Fruit fly (Drosophila melanogaster) whole organism, embryonic: ENCODE data around the gene CG13609.

Experiments
- Ada2b ChIP-seq: fragments of 200-800 bp; sonication (Bioruptor generic); IDR thresholded peaks from 2 replicates; pipeline ENCODE4 v1.3.6; 2022; ENCODE audit warnings: missing biosample characterization, missing genetic modification characterization
- CG11093 ChIP-seq: fragments of 200-800 bp; sonication (Bioruptor generic); IDR thresholded peaks from 3 replicates; pipeline ENCODE4 v1.3.6; 2022; ENCODE audit warnings: missing biosample characterization, missing genetic modification characterization
- CG12744 ChIP-seq: fragments of 200-800 bp; sonication (Bioruptor generic); optimal IDR thresholded peaks from 2 replicates; lab custom pipeline; 2016; ENCODE audit warnings: missing biosample characterization, missing genetic modification characterization
- CG13287 ChIP-seq: fragments of 200-800 bp; sonication (Bioruptor generic); IDR thresholded peaks from 2 replicates; pipeline ENCODE4 v1.3.6; 2022; ENCODE audit warnings: missing biosample characterization, missing genetic modification characterization; ENCODE audit not compliant: partially characterized antibody
- CG13296 ChIP-seq: fragments of 200-800 bp; sonication (Bioruptor generic); optimal IDR thresholded peaks from 3 replicates; lab custom pipeline; 2018; ENCODE audit warnings: missing biosample characterization, mild to moderate bottlenecking, missing genetic modification characterization
- CG13424 ChIP-seq: fragments of 200-800 bp; sonication (Bioruptor generic); optimal IDR thresholded peaks from 2 replicates; lab custom pipeline; 2019; ENCODE audit warnings: missing biosample characterization, mild to moderate bottlenecking, missing genetic modification characterization, moderate library complexity
- CG14860 ChIP-seq: fragments of 200-800 bp; sonication (Bioruptor generic); IDR thresholded peaks from 3 replicates; pipeline ENCODE4 v1.3.6; 2022; ENCODE audit warnings: missing biosample characterization, missing genetic modification characterization; ENCODE audit not compliant: partially characterized antibody
- CG17385 ChIP-seq: fragments of 200-800 bp; sonication (Bioruptor generic); optimal IDR thresholded peaks from 3 replicates; lab custom pipeline; 2018; ENCODE audit warnings: missing biosample characterization, mild to moderate bottlenecking, missing genetic modification characterization
- CG17912 ChIP-seq: fragments of 200-800 bp; sonication (Bioruptor generic); optimal IDR thresholded peaks from 2 replicates; lab custom pipeline; 2018; ENCODE audit warnings: missing biosample characterization, mild to moderate bottlenecking, missing genetic modification characterization
- CG18476 ChIP-seq: fragments of 200-800 bp; sonication (Bioruptor generic); optimal IDR thresholded peaks from 2 replicates; lab custom pipeline; 2016; ENCODE audit warnings: missing biosample characterization, mild to moderate bottlenecking, missing genetic modification characterization
- CG2202 ChIP-seq: fragments of 200-800 bp; sonication (Bioruptor generic); optimal IDR thresholded peaks from 2 replicates; lab custom pipeline; 2018; ENCODE audit warnings: missing biosample characterization, mild to moderate bottlenecking, missing genetic modification characterization
- CG2875 ChIP-seq: fragments of 200-800 bp; sonication (Bioruptor generic); optimal IDR thresholded peaks from 2 replicates; lab custom pipeline; 2017; ENCODE audit warnings: missing biosample characterization, mild to moderate bottlenecking, missing genetic modification characterization, missing genetic modification reagents
- CG30403 ChIP-seq: fragments of 200-800 bp; sonication (Bioruptor generic); optimal IDR thresholded peaks from 3 replicates; lab custom pipeline; 2016; ENCODE audit warnings: missing biosample characterization, missing genetic modification characterization
- CG31441 ChIP-seq: fragments of 200-800 bp; sonication (Bioruptor generic); IDR thresholded peaks from 2 replicates; pipeline ENCODE4 v1.3.6; 2022; ENCODE audit warnings: missing biosample characterization, missing genetic modification characterization
- CG3163 ChIP-seq: fragments of 200-800 bp; sonication (Bioruptor generic); optimal IDR thresholded peaks from 3 replicates; lab custom pipeline; 2016; ENCODE audit warnings: missing biosample characterization, missing genetic modification characterization
- CG4707 ChIP-seq: fragments of 200-800 bp; sonication (Bioruptor generic); optimal IDR thresholded peaks from 2 replicates; lab custom pipeline; 2018; ENCODE audit warnings: missing biosample characterization, mild to moderate bottlenecking, missing genetic modification characterization, moderate library complexity
- CG4730 ChIP-seq: fragments of 200-800 bp; sonication (Bioruptor generic); IDR thresholded peaks from 2 replicates; pipeline ENCODE4 v1.3.6; 2022; ENCODE audit warnings: missing biosample characterization, missing genetic modification characterization
- CG6791 ChIP-seq: fragments of 200-800 bp; sonication (Bioruptor generic); IDR thresholded peaks from 3 replicates; pipeline ENCODE4 v1.3.6; 2022; ENCODE audit warnings: missing biosample characterization, missing genetic modification characterization; ENCODE audit not compliant: partially characterized antibody
- CG8944 ChIP-seq: fragments of 200-800 bp; sonication (Bioruptor generic); optimal IDR thresholded peaks from 3 replicates; lab custom pipeline; 2016; ENCODE audit warnings: missing biosample characterization, missing genetic modification characterization
- CTCF ChIP-seq: fragments of 200-800 bp; sonication (Bioruptor generic); optimal IDR thresholded peaks from 2 replicates; lab custom pipeline; 2017; ENCODE audit warnings: missing biosample characterization, mild to moderate bottlenecking, missing genetic modification characterization, moderate library complexity
- D19A ChIP-seq: fragments of 200-800 bp; optimal IDR thresholded peaks from 3 replicates; lab custom pipeline; 2019; ENCODE audit warnings: missing biosample characterization, mild to moderate bottlenecking, missing genetic modification characterization, moderate library complexity
- Dad ChIP-seq: fragments of 200-800 bp; sonication (Bioruptor generic); optimal IDR thresholded peaks from 3 replicates; lab custom pipeline; 2016; ENCODE audit warnings: missing biosample characterization, missing genetic modification characterization
- Dek ChIP-seq: fragments of 200-800 bp; sonication (Bioruptor generic); optimal IDR thresholded peaks from 3 replicates; lab custom pipeline; 2019; ENCODE audit warnings: missing biosample characterization, mild to moderate bottlenecking, missing genetic modification characterization, moderate library complexity
- Dip3 ChIP-seq: fragments of 200-800 bp; sonication (Bioruptor generic); optimal IDR thresholded peaks from 3 replicates; lab custom pipeline; 2016; ENCODE audit warnings: missing biosample characterization, missing genetic modification characterization
- Ets65A ChIP-seq: fragments of 200-800 bp; sonication (Bioruptor generic); peaks from one replicate; lab custom pipeline; 2016; ENCODE audit warnings: missing biosample characterization, missing genetic modification characterization
- GATAe ChIP-seq: fragments of 200-800 bp; sonication (Bioruptor generic); conservative IDR thresholded peaks from 2 replicates; pipeline ENCODE4 v1.3.6; 2022; ENCODE audit warnings: missing biosample characterization, missing genetic modification characterization
- Gsc ChIP-seq: fragments of 200-800 bp; sonication (Bioruptor generic); IDR thresholded peaks from 2 replicates; pipeline ENCODE4 v1.3.6; 2022; ENCODE audit warnings: missing biosample characterization, missing genetic modification characterization
- H15 ChIP-seq: fragments of 200-800 bp; sonication (Bioruptor generic); IDR thresholded peaks from 3 replicates; pipeline ENCODE4 v1.3.6; 2022; ENCODE audit warnings: missing biosample characterization, missing genetic modification characterization
- Hr39 ChIP-seq: fragments of >200 bp; optimal IDR thresholded peaks from 2 replicates; lab custom pipeline; 2017
- Side ChIP-seq: fragments of 200-800 bp; sonication (Bioruptor generic); optimal IDR thresholded peaks from 2 replicates; lab custom pipeline; 2016; ENCODE audit warnings: missing biosample characterization, missing genetic modification characterization
- Sry-β ChIP-seq: fragments of 200-800 bp; sonication (Bioruptor generic); optimal IDR thresholded peaks from 2 replicates; lab custom pipeline; 2018; ENCODE audit warnings: missing biosample characterization, mild to moderate bottlenecking, missing genetic modification characterization, moderate library complexity
- Usf ChIP-seq: fragments of 200-800 bp; sonication (Bioruptor generic); optimal IDR thresholded peaks from 2 replicates; lab custom pipeline; 2017; ENCODE audit warnings: missing genotype, missing biosample characterization, missing genetic modification characterization
- bigmax ChIP-seq: fragments of 200-800 bp; sonication (Bioruptor generic); optimal IDR thresholded peaks from 2 replicates; lab custom pipeline; 2018; ENCODE audit warnings: missing biosample characterization, mild to moderate bottlenecking, missing genetic modification characterization
- btn ChIP-seq: fragments of 200-800 bp; sonication (Bioruptor generic); optimal IDR thresholded peaks from 2 replicates; lab custom pipeline; 2016; ENCODE audit warnings: missing biosample characterization, missing genetic modification characterization
- cato ChIP-seq: fragments of 200-800 bp; sonication (Bioruptor generic); optimal IDR thresholded peaks from 2 replicates; lab custom pipeline; 2016; ENCODE audit warnings: missing biosample characterization, missing genetic modification characterization, borderline replicate concordance
- cg ChIP-seq: fragments of 200-800 bp; sonication (Bioruptor generic); optimal IDR thresholded peaks from 3 replicates; lab custom pipeline; 2019; ENCODE audit warnings: missing biosample characterization, mild to moderate bottlenecking, missing genetic modification characterization, moderate library complexity
- chn ChIP-seq: fragments of 200-800 bp; sonication (Bioruptor generic); optimal IDR thresholded peaks from 2 replicates; lab custom pipeline; 2016; ENCODE audit warnings: missing biosample characterization, missing genetic modification characterization
- dan ChIP-seq: fragments of 200-800 bp; sonication (Bioruptor generic); IDR thresholded peaks from 2 replicates; pipeline ENCODE4 v1.3.6; 2022; ENCODE audit warnings: missing biosample characterization, missing genetic modification characterization
- disco-r ChIP-seq: fragments of 200-800 bp; sonication (Bioruptor generic); optimal IDR thresholded peaks from 2 replicates; lab custom pipeline; 2016; ENCODE audit warnings: missing biosample characterization, missing genetic modification characterization
- dpn ChIP-seq, 2 experiments: fragments of 200-800 bp; sonication (Bioruptor generic); optimal IDR thresholded peaks; 3 replicates each; lab custom pipeline; 2016; ENCODE audit warnings: missing biosample characterization in 2 of 2, missing genetic modification characterization in 2 of 2
- fru ChIP-seq: fragments of >200 bp; optimal IDR thresholded peaks from 2 replicates; lab custom pipeline; 2017
- hth ChIP-seq: fragments of >200 bp; optimal IDR thresholded peaks from 2 replicates; lab custom pipeline; 2017; ENCODE audit warnings: inconsistent platforms
- klu ChIP-seq: fragments of 200-800 bp; sonication (Bioruptor generic); IDR thresholded peaks from 2 replicates; pipeline ENCODE4 v1.3.6; 2022; ENCODE audit warnings: missing biosample characterization, missing genetic modification characterization
- maf-S ChIP-seq: fragments of 200-800 bp; sonication (Bioruptor generic); optimal IDR thresholded peaks from 2 replicates; lab custom pipeline; 2016; ENCODE audit warnings: missing biosample characterization, missing genetic modification characterization
- pros ChIP-seq: fragments of 200-800 bp; sonication (Bioruptor generic); optimal IDR thresholded peaks from 3 replicates; lab custom pipeline; 2019; ENCODE audit warnings: missing biosample characterization, mild to moderate bottlenecking, missing genetic modification characterization, moderate library complexity
- ranshi ChIP-seq: fragments of 200-800 bp; sonication (Bioruptor generic); IDR thresholded peaks from 2 replicates; pipeline ENCODE4 v1.3.6; 2022; ENCODE audit warnings: missing biosample characterization, missing genetic modification characterization
- sqz ChIP-seq: fragments of 200-800 bp; sonication (Bioruptor generic); optimal IDR thresholded peaks from 3 replicates; lab custom pipeline; 2018; ENCODE audit warnings: missing biosample characterization, mild to moderate bottlenecking, missing genetic modification characterization
- unc-4 ChIP-seq: fragments of 200-800 bp; sonication (Bioruptor generic); IDR thresholded peaks from 2 replicates; pipeline ENCODE4 v1.3.6; 2022; ENCODE audit warnings: missing biosample characterization, missing genetic modification characterization; ENCODE audit not compliant: partially characterized antibody
- vfl ChIP-seq: fragments of 200-800 bp; sonication (Bioruptor generic); optimal IDR thresholded peaks from 2 replicates; lab custom pipeline; 2016; ENCODE audit warnings: missing biosample characterization, missing genetic modification characterization
- zen2 ChIP-seq: fragments of 200-800 bp; sonication (Bioruptor generic); IDR thresholded peaks from 3 replicates; pipeline ENCODE4 v1.3.6; 2022; ENCODE audit warnings: missing biosample characterization, missing genetic modification characterization; ENCODE audit not compliant: partially characterized antibody
- zfh2 ChIP-seq: fragments of 200-800 bp; sonication (Bioruptor generic); optimal IDR thresholded peaks from 2 replicates; lab custom pipeline; 2016; ENCODE audit warnings: missing biosample characterization, missing genetic modification characterization

The CG13609 gene

dm6 chr3R:24276104-24277008 is 49.5 kb downstream of the CG13609 start, which contains the start of gene Orct (continued):
- TF ChIP-seq Dad (GFP tag; lab: Kevin White, UChicago) = peak; percentile 59
- peak; percentile 79 for TF ChIP-seq CG13424 (tag; lab: Kevin White, UChicago)
- TF ChIP-seq cato (GFP tag; lab: Kevin White, UChicago) = peak; percentile 31
- TF ChIP-seq CG12744 (GFP tag; lab: Kevin White, UChicago) = peak; percentile 32
- no peak for TF ChIP-seq CTCF (GFP tag; lab: Kevin White, UChicago)
- no peak for TF ChIP-seq CG17912 (GFP tag; lab: Kevin White, UChicago)
- peak; percentile 71 for TF ChIP-seq cg (GFP tag; lab: Kevin White, UChicago)
- TF ChIP-seq CG2875 = peak; percentile 36
- no peak for TF ChIP-seq dan (GFP tag; lab: Robert Waterston, UW)
- no peak for TF ChIP-seq disco-r
- no peak for TF ChIP-seq unc-4
- TF ChIP-seq CG18476 (GFP tag; lab: Kevin White, UChicago) = peak; percentile 51
- TF ChIP-seq Dek = peak; percentile 78
- TF ChIP-seq btn (GFP tag; lab: Kevin White, UChicago) = no peak
- no peak for TF ChIP-seq Side
- TF ChIP-seq Gsc (GFP tag; lab: Robert Waterston, UW) = no peak
- peak; percentile 52 to 69 for TF ChIP-seq dpn (GFP tag; optimal IDR thresholded peaks at IDR 0.05; lab: Kevin White, UChicago)
- TF ChIP-seq maf-S (GFP tag; lab: Kevin White, UChicago) = peak; percentile 48
- TF ChIP-seq zfh2 (GFP tag; lab: Kevin White, UChicago) = peak; percentile 87
- TF ChIP-seq pros (GFP tag; lab: Kevin White, UChicago) = peak; percentile 65
- TF ChIP-seq Ada2b (GFP tag; lab: Robert Waterston, UW) = peak; percentile 27
- no peak for TF ChIP-seq hth (lab: Kevin White, UChicago)
- TF ChIP-seq CG4730 (GFP tag; lab: Robert Waterston, UW) = no peak
- TF ChIP-seq Hr39 (lab: Kevin White, UChicago) = no peak
- peak; percentile 2 for TF ChIP-seq chn (GFP tag; lab: Kevin White, UChicago)
- TF ChIP-seq klu = peak; percentile 70
- TF ChIP-seq zen2 (GFP tag; lab: Robert Waterston, UW) = no peak
- peak; percentile 66 for TF ChIP-seq CG3163
- TF ChIP-seq CG11093 (GFP tag; lab: Robert Waterston, UW) = no peak
- TF ChIP-seq CG30403 (GFP tag; lab: Kevin White, UChicago) = peak; percentile 80
- TF ChIP-seq Sry-β = peak; percentile 7
- TF ChIP-seq fru (lab: Kevin White, UChicago) = no peak
- no peak for TF ChIP-seq CG13287
- peak; percentile 73 for TF ChIP-seq CG31441 (GFP tag; lab: Robert Waterston, UW)
- TF ChIP-seq CG8944 (GFP tag; lab: Kevin White, UChicago) = peak; percentile 32
- peak; percentile 38 for TF ChIP-seq CG4707 (GFP tag; lab: Kevin White, UChicago)
- TF ChIP-seq Usf (GFP tag; lab: Kevin White, UChicago) = peak; percentile 75
- TF ChIP-seq CG14860 (GFP tag; lab: Robert Waterston, UW) = no peak
- TF ChIP-seq D19A (tag; lab: Kevin White, UChicago) = peak; percentile 85
- TF ChIP-seq GATAe (GFP tag; lab: Robert Waterston, UW) = peak; percentile 85
- peak; percentile 21 for TF ChIP-seq vfl (GFP tag; lab: Kevin White, UChicago)
- peak; percentile 71 for TF ChIP-seq CG13296 (GFP tag; lab: Kevin White, UChicago)
- peak; percentile 53; the same call in 1 of the 2 replicates for TF ChIP-seq ranshi (GFP tag; lab: Robert Waterston, UW)
- no peak for TF ChIP-seq bigmax
- TF ChIP-seq Ets65A (GFP tag; lab: Kevin White, UChicago) = peak; percentile 84
- no peak for TF ChIP-seq CG2202 (tag; lab: Kevin White, UChicago)
- peak; percentile 74 for TF ChIP-seq Dip3
- TF ChIP-seq H15 (GFP tag; lab: Robert Waterston, UW) = no peak
- peak; percentile 74 for TF ChIP-seq CG17385 (GFP tag; lab: Kevin White, UChicago)
- no peak for TF ChIP-seq CG6791
- peak; percentile 31 for TF ChIP-seq sqz (GFP tag; lab: Kevin White, UChicago)
